Worm (Caenorhabditis elegans) whole organism, L2 larva: ENCODE data around the gene F47C12.8.

Experiments
- F13H6.1 ChIP-seq: sonication (generic microtip); optimal IDR thresholded peaks from 2 replicates; lab custom pipeline; 2016; ENCODE audit warnings: missing genetic modification characterization, missing compliant biosample characterization
- ama-1 ChIP-seq: fragments of 150-350 bp; optimal IDR thresholded peaks from 2 replicates; lab custom pipeline; 2018; ENCODE audit warnings: inconsistent platforms
- crh-2 ChIP-seq: sonication (generic microtip); optimal IDR thresholded peaks from 2 replicates; lab custom pipeline; 2017; ENCODE audit warnings: missing biosample characterization, missing genetic modification characterization
- elt-3 ChIP-seq: sonication (generic microtip); optimal IDR thresholded peaks from 2 replicates; lab custom pipeline; 2017; ENCODE audit warnings: missing biosample characterization, missing genetic modification characterization
- lin-13 ChIP-seq: fragments of 150-350 bp; optimal IDR thresholded peaks from 2 replicates; lab custom pipeline; 2014; ENCODE audit warnings: missing biosample characterization, missing genetic modification reagents, missing genetic modification characterization
- mab-5 ChIP-seq: fragments of 150-350 bp; optimal IDR thresholded peaks from 2 replicates; lab custom pipeline; 2014; ENCODE audit warnings: missing biosample characterization, missing genetic modification characterization
- mbf-1 ChIP-seq: sonication (generic microtip); optimal IDR thresholded peaks from 2 replicates; lab custom pipeline; 2017; ENCODE audit warnings: missing biosample characterization, missing genetic modification characterization
- nhr-11 ChIP-seq: fragments of 150-350 bp; optimal IDR thresholded peaks from 2 replicates; lab custom pipeline; 2014; ENCODE audit warnings: missing biosample characterization, missing genetic modification characterization
- sem-4 ChIP-seq: fragments of 150-350 bp; optimal IDR thresholded peaks from 2 replicates; lab custom pipeline; 2014; ENCODE audit warnings: missing biosample characterization, missing genetic modification reagents, missing genetic modification characterization
- snpc-4 ChIP-seq: fragments of 150-350 bp; optimal IDR thresholded peaks from 2 replicates; lab custom pipeline; 2014; ENCODE audit warnings: missing biosample characterization, missing genetic modification characterization
- unc-39 ChIP-seq: fragments of 150-350 bp; optimal IDR thresholded peaks from 2 replicates; lab custom pipeline; 2014; ENCODE audit warnings: missing biosample characterization, missing genetic modification characterization
- ztf-1 ChIP-seq: fragments of 200-800 bp; sonication (Bioruptor generic); conservative IDR thresholded peaks from 2 replicates; pipeline ENCODE4 v1.3.6; 2022; ENCODE audit warnings: missing genetic modification characterization, missing compliant biosample characterization
- ztf-11 ChIP-seq: sonication (generic microtip); optimal IDR thresholded peaks from 2 replicates; lab custom pipeline; 2017; ENCODE audit warnings: missing biosample characterization, missing genetic modification characterization

ce11 chrIV:3999662-4000061, 1.2 kb upstream of the F47C12.8 start:
- TF ChIP-seq F13H6.1 (tag; lab: Kevin White, UChicago), result no peak
- TF ChIP-seq lin-13 (GFP tag; lab: Kevin White, UChicago), result no peak
- TF ChIP-seq ama-1, result no peak
- no peak for TF ChIP-seq snpc-4
- no peak for TF ChIP-seq unc-39 (tag; lab: Kevin White, UChicago)
- no peak for TF ChIP-seq nhr-11 (tag; lab: Kevin White, UChicago)
- no peak for TF ChIP-seq mbf-1 (tag; lab: Kevin White, UChicago)
- TF ChIP-seq ztf-11 (tag; lab: Kevin White, UChicago), result no peak
- no peak for TF ChIP-seq mab-5
- no peak for TF ChIP-seq crh-2 (tag; lab: Kevin White, UChicago)
- TF ChIP-seq sem-4 (tag; lab: Kevin White, UChicago), result no peak
- TF ChIP-seq ztf-1, result no peak
- TF ChIP-seq elt-3, result no peak
